Fruit fly (Drosophila melanogaster): ENCODE data around the gene lectin-22C.

lectin-22C gene

DNA sequence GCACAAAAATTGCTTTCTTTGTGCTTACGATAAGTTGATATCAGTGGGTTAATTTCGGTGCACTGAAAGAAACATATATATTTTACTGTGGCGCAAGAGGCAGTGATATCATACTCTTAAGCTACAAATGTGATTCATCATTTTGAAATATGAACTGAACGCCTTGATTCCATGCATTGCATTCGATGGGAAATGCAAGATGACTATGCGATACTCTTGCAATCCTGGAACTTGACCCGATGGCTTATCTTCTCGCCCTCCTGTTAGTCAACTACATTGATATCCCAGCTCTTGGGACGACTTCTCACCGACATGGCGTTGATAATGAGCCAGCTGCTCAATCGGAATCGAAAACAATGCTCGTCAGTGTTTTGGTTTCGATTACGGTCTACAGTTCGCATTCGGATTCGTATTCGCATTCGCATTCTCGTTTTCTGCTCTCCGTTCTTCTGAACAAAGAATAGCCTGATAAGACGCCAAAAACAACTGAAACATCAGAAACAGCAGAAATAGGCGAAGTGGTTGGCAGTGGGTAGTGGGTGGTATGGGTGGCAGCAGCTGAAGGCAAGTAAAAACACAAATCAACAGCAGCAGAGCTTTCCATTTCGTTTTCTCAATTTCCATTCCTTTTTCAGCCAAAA, 47.7 kb downstream of the lectin-22C start (continued):
- peak; percentile 37 for TF ChIP-seq br (GFP tag; optimal IDR thresholded peaks at IDR 0.05)
- peak; percentile 1 for TF ChIP-seq HLH106 (tag; optimal IDR thresholded peaks at IDR 0.05)
- TF ChIP-seq Rel (GFP tag; optimal IDR thresholded peaks at IDR 0.05) = peak; percentile 3
- peak; percentile 43 for TF ChIP-seq Rel (tag; optimal IDR thresholded peaks at IDR 0.05)
- TF ChIP-seq ey (GFP tag; optimal IDR thresholded peaks at IDR 0.05) = peak; percentile 45
- peak; percentile 70 for TF ChIP-seq Jra (GFP tag; optimal IDR thresholded peaks at IDR 0.05)

DNA sequence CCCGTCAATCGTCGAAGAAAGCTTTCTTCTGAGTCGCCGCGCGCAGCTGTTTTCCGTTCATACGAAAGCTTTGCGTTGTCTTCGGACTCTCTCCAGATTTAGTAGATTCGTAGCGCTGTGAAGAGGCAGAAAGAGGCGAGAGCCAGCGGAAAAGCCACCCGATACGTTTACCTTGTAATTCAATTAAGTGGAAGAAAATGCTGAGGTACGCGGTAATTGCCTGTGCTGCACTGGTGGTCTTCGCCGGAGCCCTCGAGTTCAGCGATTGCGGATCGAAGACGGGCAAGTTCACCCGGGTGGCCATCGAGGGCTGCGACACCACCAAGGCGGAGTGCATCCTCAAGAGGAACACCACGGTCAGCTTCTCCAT, 48.9 kb downstream of the lectin-22C start, which contains the start of gene Npc2a:
TSS of gene Npc2a (plus strand) at position 99 of the 370 bp plus-strand sequence.
- TF ChIP-seq dl (GFP tag; optimal IDR thresholded peaks at IDR 0.05; ENCODE audit: insufficient read depth in 1 of 2, partially characterized antibody in 2 of 2) (peak; percentile 11 to 29), CG32264 (GFP tag; optimal IDR thresholded peaks at IDR 0.05) (no peak), sage (GFP tag; optimal IDR thresholded peaks at IDR 0.05) (no peak), pan (optimal IDR thresholded peaks at IDR 0.05) (no peak), Dif (GFP tag; optimal IDR thresholded peaks at IDR 0.05; ENCODE audit: partially characterized antibody) (peak; percentile 4)

DNA sequence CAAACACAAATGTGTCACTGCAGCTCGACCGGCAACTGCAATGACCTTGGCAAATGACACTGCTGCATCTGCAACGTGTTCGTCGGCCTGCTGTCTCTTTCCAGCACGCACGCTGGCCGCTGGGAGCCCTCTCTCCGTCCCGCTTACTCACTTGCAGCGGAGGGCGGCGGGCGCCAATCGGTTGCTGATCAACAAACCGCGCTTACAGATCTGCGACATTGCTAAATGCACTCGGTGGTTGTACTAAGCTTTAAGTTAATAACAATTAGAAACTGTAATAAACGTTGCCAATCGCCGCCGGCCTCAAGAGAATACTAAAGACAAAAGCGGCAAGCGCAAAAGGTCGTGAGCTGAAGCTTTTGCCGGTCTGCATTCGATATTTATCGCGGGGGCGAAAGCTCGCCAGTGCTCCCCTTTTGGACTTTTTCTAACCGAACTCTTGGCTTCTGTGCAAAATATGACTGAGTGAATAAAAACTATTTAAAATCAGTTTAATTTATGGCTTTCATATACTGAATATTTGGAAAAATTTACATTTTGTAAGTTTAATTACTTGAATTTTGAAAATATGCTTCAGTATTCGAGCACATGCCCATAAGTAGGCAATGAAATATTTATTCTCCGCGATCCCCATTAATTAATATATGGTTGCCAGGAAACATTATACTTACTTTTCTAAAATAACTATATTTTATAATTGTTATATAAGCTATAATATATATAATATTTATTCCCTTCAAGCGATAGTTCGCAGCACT, 49.5 kb downstream of the lectin-22C start, which contains the start of gene Got2:
TSS of gene Got2 (minus strand) at position 325 of the 758 bp plus-strand sequence.
- TF ChIP-seq jim (GFP tag; optimal IDR thresholded peaks at IDR 0.05) = no peak
- TF ChIP-seq brk (GFP tag; optimal IDR thresholded peaks at IDR 0.05) = no peak
- no peak for TF ChIP-seq h (GFP tag; optimal IDR thresholded peaks at IDR 0.05)
- no peak for TF ChIP-seq lola (GFP tag; optimal IDR thresholded peaks at IDR 0.05)
- no peak for TF ChIP-seq CrebA (GFP tag; optimal IDR thresholded peaks at IDR 0.05; ENCODE audit: borderline replicate concordance)
- TF ChIP-seq fru (GFP tag; optimal IDR thresholded peaks at IDR 0.05) = peak; percentile 27
- TF ChIP-seq psq (GFP tag; optimal IDR thresholded peaks at IDR 0.05) = peak; percentile 26
- TF ChIP-seq usp (GFP tag; optimal IDR thresholded peaks at IDR 0.05) = no peak
- TF ChIP-seq Hr83 (GFP tag; optimal IDR thresholded peaks at IDR 0.05; ENCODE audit: poor library complexity, severe bottlenecking) = peak; percentile 53
- TF ChIP-seq Dif (GFP tag; optimal IDR thresholded peaks at IDR 0.05; ENCODE audit: partially characterized antibody) = peak; percentile 14
- TF ChIP-seq Rel (GFP tag; optimal IDR thresholded peaks at IDR 0.05) = no peak
- peak; percentile 26 for TF ChIP-seq Rel (tag; optimal IDR thresholded peaks at IDR 0.05)
- no peak for TF ChIP-seq ey (GFP tag; optimal IDR thresholded peaks at IDR 0.05)
- TF ChIP-seq sage (GFP tag; optimal IDR thresholded peaks at IDR 0.05) = peak; percentile 31
- TF ChIP-seq Myc (optimal IDR thresholded peaks at IDR 0.05) = peak; percentile 94
- peak; percentile 34 for TF ChIP-seq OdsH (GFP tag; optimal IDR thresholded peaks at IDR 0.05)
- TF ChIP-seq woc (GFP tag; optimal IDR thresholded peaks at IDR 0.05) = peak; percentile 65
- TF ChIP-seq GATAd (GFP tag; optimal IDR thresholded peaks at IDR 0.05) = peak; percentile 9
- peak; percentile 17 for TF ChIP-seq HLH106 (tag; optimal IDR thresholded peaks at IDR 0.05)
- no peak for TF ChIP-seq dsf (GFP tag; optimal IDR thresholded peaks at IDR 0.05; ENCODE audit: borderline replicate concordance)
- no peak for TF ChIP-seq dl (GFP tag; optimal IDR thresholded peaks at IDR 0.05; ENCODE audit: insufficient read depth in 1 of 2, partially characterized antibody in 2 of 2)
- TF ChIP-seq foxo (GFP tag; optimal IDR thresholded peaks at IDR 0.05) = peak in 1 of 2 experiments; percentile 35
- TF ChIP-seq Sp1 (GFP tag; optimal IDR thresholded peaks at IDR 0.05) = no peak
- TF ChIP-seq Hnf4 (GFP tag; optimal IDR thresholded peaks at IDR 0.05) = no peak

Measured in whole organism, wandering third instar larva.